Fruit fly (Drosophila melanogaster) whole organism: ENCODE data around the gene CG16998.

ENCODE experiments used
- CG8478 ChIP-seq: fragments of >200 bp; optimal IDR thresholded peaks from 2 replicates; lab custom pipeline; 2018; ENCODE audit warnings: inconsistent platforms
- Dll ChIP-seq: fragments of >200 bp; optimal IDR thresholded peaks from 2 replicates; lab custom pipeline; 2017
- EcR ChIP-seq, 2 experiments: fragments of >200 bp; optimal IDR thresholded peaks; 2 replicates each; lab custom pipeline; 2017; ENCODE audit warnings: missing biosample characterization in 2 of 2, missing genetic modification characterization in 2 of 2, missing genetic modification reagents in 2 of 2
- pan ChIP-seq: fragments of >200 bp; optimal IDR thresholded peaks from 2 replicates; lab custom pipeline; 2017
- psq ChIP-seq: fragments of >200 bp; optimal IDR thresholded peaks from 2 replicates; lab custom pipeline; 2017
- usp ChIP-seq: fragments of >200 bp; optimal IDR thresholded peaks from 2 replicates; lab custom pipeline; 2017; ENCODE audit warnings: missing biosample characterization, missing genetic modification characterization, mixed read lengths

The CG16998 gene

dm6 chr3L:7539736-7540135 lies at the start of gene CG16998:
TSS of gene CG16998 (minus strand) at chr3L:7539836.
- no peak for TF ChIP-seq CG8478 (lab: Kevin White, UChicago)
- no peak for TF ChIP-seq psq (lab: Kevin White, UChicago)
- TF ChIP-seq usp (GFP tag; lab: Kevin White, UChicago) = no peak
- no peak for TF ChIP-seq EcR (GFP tag; optimal IDR thresholded peaks at IDR 0.05; lab: Kevin White, UChicago)

DNA sequence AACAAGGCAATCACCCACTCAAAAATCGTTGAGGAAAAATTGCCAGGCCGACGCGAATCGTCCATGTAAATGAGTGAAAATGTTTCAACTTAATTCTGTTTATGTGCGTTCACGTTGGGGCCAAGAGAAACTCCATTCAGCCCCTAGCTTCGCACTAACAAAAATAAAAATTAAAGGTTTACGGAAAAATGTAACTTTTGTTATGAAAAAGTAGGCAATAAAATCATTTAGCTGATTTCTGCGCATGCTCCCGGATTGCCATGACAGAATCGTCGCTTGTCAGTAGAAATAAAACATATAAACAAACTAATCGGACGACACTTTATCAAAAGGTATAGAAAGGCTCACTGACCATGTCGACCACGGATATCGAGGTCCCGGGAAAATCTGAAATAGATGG lies 43.5 kb upstream of the CG16998 start, which contains the start of gene mmm:
Gene mmm (plus strand): TSS at position 301 of the 400 bp plus-strand sequence.
- no peak for TF ChIP-seq CG8478 (lab: Kevin White, UChicago)
- TF ChIP-seq usp (GFP tag; lab: Kevin White, UChicago) = no peak
- no peak for TF ChIP-seq psq (lab: Kevin White, UChicago)
- no peak for TF ChIP-seq pan
- no peak for TF ChIP-seq EcR (GFP tag; optimal IDR thresholded peaks at IDR 0.05; lab: Kevin White, UChicago)
- no peak for TF ChIP-seq Dll (lab: Kevin White, UChicago)

DNA sequence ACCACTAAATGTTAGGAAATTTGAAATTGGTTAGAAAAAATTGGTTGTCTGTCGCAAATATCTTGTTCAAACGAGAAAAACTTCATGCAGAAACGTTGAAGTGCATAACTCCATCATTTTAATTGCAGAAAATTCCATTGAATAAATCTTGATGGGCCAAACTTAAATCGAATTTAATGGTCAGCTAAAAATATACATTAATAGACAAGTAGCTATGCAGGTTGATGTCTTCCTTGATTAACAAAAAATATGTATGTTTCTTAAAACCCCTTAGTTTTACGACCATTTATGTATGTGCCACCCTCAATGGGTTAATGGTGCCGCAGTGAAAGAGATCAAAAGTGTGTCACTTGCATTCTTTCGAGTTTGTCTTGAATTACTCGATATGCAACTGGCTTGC lies 33.3 kb upstream of the CG16998 start:
- TF ChIP-seq psq (lab: Kevin White, UChicago) = no peak
- TF ChIP-seq Dll (lab: Kevin White, UChicago) = no peak
- TF ChIP-seq EcR (GFP tag; optimal IDR thresholded peaks at IDR 0.05; lab: Kevin White, UChicago) = no peak
- no peak for TF ChIP-seq pan
- no peak for TF ChIP-seq usp (GFP tag; lab: Kevin White, UChicago)

DNA sequence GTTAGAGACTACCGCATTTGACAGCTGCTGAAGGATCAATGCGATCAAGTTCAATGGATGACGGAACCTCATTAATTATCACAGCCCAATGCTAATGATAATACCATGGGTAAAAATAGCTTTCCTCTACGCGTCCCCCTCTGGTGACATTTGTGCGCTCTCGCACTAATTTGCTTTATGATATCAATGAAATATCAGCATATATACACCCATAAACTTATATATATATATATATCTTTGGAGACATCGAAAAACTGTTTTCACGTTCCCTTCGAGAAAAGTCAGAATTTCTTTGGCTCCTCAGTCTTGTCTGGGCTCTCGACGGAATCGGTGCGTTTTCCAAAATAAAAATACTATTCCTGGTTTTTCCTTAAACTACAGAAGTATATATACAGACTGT lies 22.7 kb upstream of the CG16998 start, which contains the start of gene frac:
Gene frac (plus strand): TSS at position 301 of the 400 bp plus-strand sequence.
- TF ChIP-seq EcR (GFP tag; optimal IDR thresholded peaks at IDR 0.05; lab: Kevin White, UChicago) = no peak

dm6 chr3L:7560580-7560979 lies 20.9 kb upstream of the CG16998 start:
- TF ChIP-seq EcR (GFP tag; optimal IDR thresholded peaks at IDR 0.05; lab: Kevin White, UChicago) (no peak), Dll (lab: Kevin White, UChicago) (no peak)

- TF ChIP-seq pan (no peak), EcR (GFP tag; optimal IDR thresholded peaks at IDR 0.05; lab: Kevin White, UChicago) (no peak), psq (lab: Kevin White, UChicago) (no peak), usp (GFP tag; lab: Kevin White, UChicago) (no peak), CG8478 (lab: Kevin White, UChicago) (no peak), Dll (lab: Kevin White, UChicago) (no peak)
These were observed 20.3 kb upstream of the CG16998 start, which contains the start of gene CG14837 for dm6 chr3L:7559937-7560336. TSS of gene CG14837 (minus strand) at chr3L:7560037.

- no peak for TF ChIP-seq psq (lab: Kevin White, UChicago)
- no peak for TF ChIP-seq EcR (GFP tag; optimal IDR thresholded peaks at IDR 0.05; lab: Kevin White, UChicago)
- TF ChIP-seq CG8478 (lab: Kevin White, UChicago) = no peak
These were observed 13.4 kb upstream of the CG16998 start for dm6 chr3L:7553062-7553461.

DNA sequence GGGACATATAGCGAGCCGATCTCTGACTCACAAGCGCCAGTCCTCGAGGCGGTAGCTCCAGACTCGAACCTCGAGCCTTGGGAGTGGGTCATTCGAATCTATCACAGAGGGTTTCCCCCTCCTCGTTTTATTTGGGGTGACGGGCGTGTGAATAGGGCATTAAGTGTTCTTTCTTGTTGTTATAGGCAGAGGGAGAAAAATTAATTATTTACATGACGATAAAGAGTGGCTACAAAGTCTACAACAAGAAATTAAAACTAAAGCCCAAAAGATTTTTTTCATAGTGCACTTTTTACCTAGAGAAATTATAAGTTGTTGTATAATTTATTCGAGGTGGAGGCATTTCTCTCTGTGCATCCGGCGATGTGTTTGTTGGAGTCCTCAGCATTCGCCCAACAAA lies 12.8 kb upstream of the CG16998 start:
- no peak for TF ChIP-seq Dll (lab: Kevin White, UChicago)
- no peak for TF ChIP-seq psq (lab: Kevin White, UChicago)
- no peak for TF ChIP-seq pan
- no peak for TF ChIP-seq usp (GFP tag; lab: Kevin White, UChicago)
- TF ChIP-seq CG8478 (lab: Kevin White, UChicago) = no peak
- no peak for TF ChIP-seq EcR (GFP tag; optimal IDR thresholded peaks at IDR 0.05; lab: Kevin White, UChicago)

DNA sequence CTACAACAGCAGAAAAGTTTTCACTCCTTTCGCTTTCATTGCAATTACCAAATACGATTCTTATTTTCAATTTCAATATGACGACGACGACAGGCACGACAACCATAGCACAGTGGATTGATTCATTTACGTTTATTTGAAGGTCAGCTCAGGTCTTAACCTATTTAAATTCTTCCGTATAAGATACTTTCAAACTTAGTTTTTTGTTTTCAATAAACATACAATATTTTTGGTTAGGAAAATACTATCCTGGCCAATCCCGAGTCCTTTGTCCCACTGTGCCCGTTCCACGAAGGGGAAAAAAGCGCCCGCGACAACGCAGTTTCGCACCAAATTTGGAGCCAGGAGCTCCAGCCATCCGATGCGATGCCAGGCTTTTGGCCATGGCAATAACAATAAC lies 10.6 kb upstream of the CG16998 start:
- no peak for TF ChIP-seq usp (GFP tag; lab: Kevin White, UChicago)
- no peak for TF ChIP-seq EcR (GFP tag; optimal IDR thresholded peaks at IDR 0.05; lab: Kevin White, UChicago)
- TF ChIP-seq CG8478 (lab: Kevin White, UChicago) = no peak
- TF ChIP-seq psq (lab: Kevin White, UChicago) = no peak
- no peak for TF ChIP-seq Dll (lab: Kevin White, UChicago)
- TF ChIP-seq pan = no peak

DNA sequence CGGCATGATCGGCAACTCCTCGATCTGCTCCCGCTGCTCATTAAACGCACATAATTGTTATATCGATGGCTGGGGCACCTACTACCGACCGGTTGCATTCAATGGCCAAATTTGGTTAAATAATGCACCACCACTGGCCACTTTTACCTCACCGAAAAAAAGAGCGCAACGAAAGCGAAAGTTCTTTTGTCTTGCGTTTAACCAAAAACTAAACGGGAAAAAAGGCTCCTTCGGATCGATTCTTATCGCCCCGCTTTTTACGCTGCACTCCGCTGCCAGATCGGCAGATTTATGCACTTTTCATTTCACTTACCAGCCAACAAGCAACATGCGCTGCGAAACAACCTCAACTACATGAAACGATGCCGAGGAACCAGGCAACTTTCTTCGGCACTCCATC lies 5.9 kb upstream of the CG16998 start:
- TF ChIP-seq CG8478 (lab: Kevin White, UChicago) = no peak
- TF ChIP-seq pan = no peak
- TF ChIP-seq EcR (GFP tag; optimal IDR thresholded peaks at IDR 0.05; lab: Kevin White, UChicago) = no peak
- TF ChIP-seq Dll (lab: Kevin White, UChicago) = no peak
- no peak for TF ChIP-seq psq (lab: Kevin White, UChicago)

- TF ChIP-seq pan (no peak), EcR (GFP tag; optimal IDR thresholded peaks at IDR 0.05; lab: Kevin White, UChicago) (no peak), usp (GFP tag; lab: Kevin White, UChicago) (no peak), CG8478 (lab: Kevin White, UChicago) (no peak), psq (lab: Kevin White, UChicago) (no peak), Dll (lab: Kevin White, UChicago) (no peak)
These were observed 5.1 kb upstream of the CG16998 start for dm6 chr3L:7544639-7545183.

dm6 chr3L:7542357-7542756 lies 2.7 kb upstream of the CG16998 start, which contains the start of gene CG32376:
TSS of gene CG32376 (minus strand) at chr3L:7542457.
- TF ChIP-seq EcR (GFP tag; optimal IDR thresholded peaks at IDR 0.05; lab: Kevin White, UChicago) (no peak), CG8478 (lab: Kevin White, UChicago) (no peak), pan (no peak), usp (GFP tag; lab: Kevin White, UChicago) (no peak), Dll (lab: Kevin White, UChicago) (no peak), psq (lab: Kevin White, UChicago) (no peak)

dm6 chr3L:7541068-7541467 lies 1.4 kb upstream of the CG16998 start, which contains the start of gene CG32374:
TSS of gene CG32374 (minus strand) at chr3L:7541168.
- TF ChIP-seq CG8478 (lab: Kevin White, UChicago) = no peak
- TF ChIP-seq psq (lab: Kevin White, UChicago) = no peak
- no peak for TF ChIP-seq EcR (GFP tag; optimal IDR thresholded peaks at IDR 0.05; lab: Kevin White, UChicago)
- no peak for TF ChIP-seq pan
- TF ChIP-seq Dll (lab: Kevin White, UChicago) = no peak
- no peak for TF ChIP-seq usp (GFP tag; lab: Kevin White, UChicago)
